Worm (Caenorhabditis elegans): ENCODE measurements around the gene E02H4.5.

DNA sequence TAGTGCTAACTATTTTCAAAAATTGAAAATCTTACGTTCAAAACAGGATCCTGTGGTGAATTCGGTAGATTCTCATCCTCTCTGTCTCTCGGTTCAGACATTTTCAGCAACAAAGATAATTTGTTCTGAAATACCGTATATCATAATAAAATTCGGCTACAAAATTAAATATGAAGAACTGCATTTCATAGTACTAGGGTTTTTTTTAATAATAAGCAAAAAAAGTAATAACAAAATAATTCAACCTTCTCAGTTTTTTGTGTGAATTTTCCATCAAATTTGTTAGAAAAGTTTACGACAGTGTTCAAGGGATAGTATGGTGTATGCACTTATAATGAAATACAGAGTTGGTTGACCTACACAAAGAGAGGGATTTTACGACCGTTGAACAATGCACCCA is 31.8 kb downstream of the E02H4.5 start, which contains the start of gene K06G5.3:
- TF ChIP-seq egl-27 (tag; optimal IDR thresholded peaks at IDR 0.05) (no peak), irx-1 (tag; optimal IDR thresholded peaks at IDR 0.05) (no peak), lin-39 (tag; optimal IDR thresholded peaks at IDR 0.05) (no peak), lin-35 (GFP tag; optimal IDR thresholded peaks at IDR 0.05) (no peak), ets-5 (GFP tag; IDR thresholded peaks at IDR 0.05) (no peak), nhr-77 (tag; optimal IDR thresholded peaks at IDR 0.05) (no peak), dsc-1 (tag; optimal IDR thresholded peaks at IDR 0.05) (no peak), ztf-11 (tag; optimal IDR thresholded peaks at IDR 0.05) (no peak), skn-1 (tag; optimal IDR thresholded peaks at IDR 0.05) (no peak), ces-1 (GFP tag; optimal IDR thresholded peaks at IDR 0.05) (no peak), egl-13 (tag; optimal IDR thresholded peaks at IDR 0.05) (no peak)

Measured in whole organism, L1 larva.